Fruit fly (Drosophila melanogaster): Measurements from ENCODE around the gene Kif19A.
A peak's percentile ranks its signal among the peaks of the same experiment; 100 is the strongest.

The Kif19A gene

dm6 chr3R:14088887-14089567, 29.2 kb downstream of the Kif19A start, which contains the start of gene Npc2b (continued):
- TF ChIP-seq slou (GFP tag; optimal IDR thresholded peaks at IDR 0.05), result no peak
- TF ChIP-seq CG13123 (GFP tag; optimal IDR thresholded peaks at IDR 0.05), result no peak
- TF ChIP-seq CG10654 (GFP tag; optimal IDR thresholded peaks at IDR 0.05), result no peak
- peak; percentile 57 for TF ChIP-seq Meics (GFP tag; optimal IDR thresholded peaks at IDR 0.05)
- TF ChIP-seq CG7271 (tag; optimal IDR thresholded peaks at IDR 0.05), result no peak
- TF ChIP-seq ewg (GFP tag; optimal IDR thresholded peaks at IDR 0.05), result peak; percentile 12
- TF ChIP-seq sima (GFP tag; optimal IDR thresholded peaks at IDR 0.05), result no peak
- TF ChIP-seq CG9609 (GFP tag; optimal IDR thresholded peaks at IDR 0.05), result peak; percentile 44
- no peak for TF ChIP-seq luna (GFP tag; optimal IDR thresholded peaks at IDR 0.05)
- TF ChIP-seq maf-S (GFP tag; optimal IDR thresholded peaks at IDR 0.05), result peak; percentile 43
- TF ChIP-seq BEAF-32 (GFP tag; optimal IDR thresholded peaks at IDR 0.05), result no peak
- TF ChIP-seq Hr78 (GFP tag; optimal IDR thresholded peaks at IDR 0.05), result no peak
- TF ChIP-seq PHDP (tag; optimal IDR thresholded peaks at IDR 0.05), result peak; percentile 65
- peak; percentile 46 for TF ChIP-seq NC2β (GFP tag; optimal IDR thresholded peaks at IDR 0.05)
- TF ChIP-seq CG30403 (GFP tag; optimal IDR thresholded peaks at IDR 0.05), result peak; percentile 75
- peak; percentile 14 for TF ChIP-seq CG6254 (GFP tag; optimal IDR thresholded peaks at IDR 0.05)
- TF ChIP-seq CG18011 (GFP tag; optimal IDR thresholded peaks at IDR 0.05), result no peak
- TF ChIP-seq al (GFP tag; IDR thresholded peaks at IDR 0.05), result 0 out of 2 replicates have a peak, but pooled peaks have one; percentile 21
- TF ChIP-seq knrl (GFP tag; IDR thresholded peaks at IDR 0.05; ENCODE audit: partially characterized antibody), result peak; percentile 69; the same call in 2 of the 3 replicates
- TF ChIP-seq wdn (GFP tag; IDR thresholded peaks at IDR 0.05), result no peak
- no peak for TF ChIP-seq CG17186 (GFP tag; optimal IDR thresholded peaks at IDR 0.05)
- peak; percentile 26 for TF ChIP-seq CG14710 (tag; optimal IDR thresholded peaks at IDR 0.05)
- TF ChIP-seq CG15269 (tag; optimal IDR thresholded peaks at IDR 0.05), result peak; percentile 56
- no peak for TF ChIP-seq gsb (GFP tag; IDR thresholded peaks at IDR 0.05)
- no peak for TF ChIP-seq gt (GFP tag; IDR thresholded peaks at IDR 0.05)
- no peak for TF ChIP-seq CrebB (tag; optimal IDR thresholded peaks at IDR 0.05)
- TF ChIP-seq ato (GFP tag; IDR thresholded peaks at IDR 0.05; ENCODE audit: partially characterized antibody), result no peak
- no peak for TF ChIP-seq CG8478 (optimal IDR thresholded peaks at IDR 0.05)
- TF ChIP-seq ind (GFP tag; optimal IDR thresholded peaks at IDR 0.05), result no peak
- TF ChIP-seq cato (GFP tag; optimal IDR thresholded peaks at IDR 0.05; ENCODE audit: borderline replicate concordance), result no peak
- peak; percentile 34 for TF ChIP-seq Asciz (GFP tag; optimal IDR thresholded peaks at IDR 0.05)
- peak; percentile 74 for TF ChIP-seq CG2120 (GFP tag; optimal IDR thresholded peaks at IDR 0.05)
- TF ChIP-seq grau (tag; optimal IDR thresholded peaks at IDR 0.05), result peak; percentile 63
- TF ChIP-seq tll (GFP tag; optimal IDR thresholded peaks at IDR 0.05), result no peak
- peak; percentile 27; the same call in 1 of the 2 replicates for TF ChIP-seq CG6689 (GFP tag; IDR thresholded peaks at IDR 0.05)
- no peak for TF ChIP-seq Usf (GFP tag; optimal IDR thresholded peaks at IDR 0.05)
- peak; percentile 13; the same call in 1 of the 2 replicates for TF ChIP-seq Drgx (GFP tag; IDR thresholded peaks at IDR 0.05)
- no peak for TF ChIP-seq jumu (GFP tag; optimal IDR thresholded peaks at IDR 0.05)
- TF ChIP-seq fu2 (GFP tag; optimal IDR thresholded peaks at IDR 0.05), result peak; percentile 53
- TF ChIP-seq CG12744 (GFP tag; optimal IDR thresholded peaks at IDR 0.05), result peak; percentile 33
- peak; percentile 7; the same call in 1 of the 2 replicates for TF ChIP-seq Adf1 (GFP tag; IDR thresholded peaks at IDR 0.05)
- TF ChIP-seq fd64A (GFP tag; optimal IDR thresholded peaks at IDR 0.05), result no peak
- TF ChIP-seq Trl (optimal IDR thresholded peaks at IDR 0.05), result no peak
- TF ChIP-seq Trl (GFP tag; optimal IDR thresholded peaks at IDR 0.05), result peak; percentile 66
- peak; percentile 28 for TF ChIP-seq CG2712 (tag; optimal IDR thresholded peaks at IDR 0.05)
- TF ChIP-seq NC2α (GFP tag; optimal IDR thresholded peaks at IDR 0.05), result peak; percentile 20
- TF ChIP-seq bsh (GFP tag; optimal IDR thresholded peaks at IDR 0.05), result peak; percentile 0 to 48
- no peak for TF ChIP-seq CG43689 (GFP tag; IDR thresholded peaks at IDR 0.05)
- TF ChIP-seq stwl (tag; optimal IDR thresholded peaks at IDR 0.05), result peak; percentile 85
- TF ChIP-seq vfl (GFP tag; optimal IDR thresholded peaks at IDR 0.05), result peak; percentile 20
